Fruit fly (Drosophila melanogaster) whole organism, wandering third instar larva: ENCODE data around the gene Fancl.

Experiments
- OdsH ChIP-seq: fragments of 200-800 bp; sonication (Bioruptor generic); optimal IDR thresholded peaks from 2 replicates; lab custom pipeline; 2016; ENCODE audit warnings: missing biosample characterization, mild to moderate bottlenecking, missing genetic modification characterization
- jim ChIP-seq: fragments of 175-275, 200-325 bp; sonication (Bioruptor generic); optimal IDR thresholded peaks from 2 replicates; lab custom pipeline; 2016; ENCODE audit warnings: missing biosample characterization, mild to moderate bottlenecking, missing genetic modification characterization
- sage ChIP-seq: fragments of 200-800 bp; sonication (Bioruptor generic); optimal IDR thresholded peaks from 2 replicates; lab custom pipeline; 2016; ENCODE audit warnings: missing biosample characterization, mild to moderate bottlenecking, missing genetic modification characterization
- sv ChIP-seq: fragments of 200-800 bp; sonication (Bioruptor generic); optimal IDR thresholded peaks from 3 replicates; lab custom pipeline; 2016; ENCODE audit warnings: missing biosample characterization, missing genetic modification characterization

DNA sequence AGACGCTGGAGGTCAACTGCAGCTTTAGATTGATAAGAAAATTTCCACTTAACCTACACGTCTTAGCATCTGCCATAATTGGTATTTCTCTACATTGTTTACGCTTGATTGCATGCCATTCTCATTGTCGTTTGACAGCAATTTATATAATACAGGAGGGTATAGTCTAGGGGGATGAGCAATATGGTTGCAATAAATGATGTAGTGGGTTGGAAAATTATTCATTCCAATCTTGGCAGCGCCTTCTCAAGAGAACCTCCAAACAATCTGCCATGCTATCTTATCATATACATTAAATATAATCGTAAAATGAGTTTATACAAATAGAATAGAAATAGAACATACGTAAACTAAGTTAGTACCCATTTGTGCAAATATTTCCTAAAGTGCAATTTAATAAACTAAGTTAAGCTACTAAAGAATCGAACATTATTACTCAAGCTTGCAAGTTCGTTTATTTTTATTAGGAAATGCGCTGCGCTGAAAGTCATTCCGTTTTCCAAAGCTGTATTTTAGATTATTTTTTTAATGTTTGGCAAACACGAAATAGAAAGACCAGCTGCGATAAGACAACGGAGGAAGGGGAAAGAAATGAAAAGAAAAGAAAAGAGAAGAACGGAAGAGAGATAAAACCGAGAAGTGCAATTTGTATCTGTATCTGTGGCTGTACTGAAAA, 25.9 kb upstream of the Fancl start:
- no peak for TF ChIP-seq sv (GFP tag; lab: Kevin White, UChicago)
- no peak for TF ChIP-seq OdsH (GFP tag; lab: Kevin White, UChicago)
- TF ChIP-seq sage (GFP tag; lab: Kevin White, UChicago): no peak
- no peak for TF ChIP-seq jim (GFP tag; lab: Kevin White, UChicago)
